Worm (Caenorhabditis elegans): ENCODE results near the gene C23G10.10.

- TF ChIP-seq nhr-28 (tag; optimal IDR thresholded peaks at IDR 0.05) (no peak), ama-1 (optimal IDR thresholded peaks at IDR 0.05) (no peak), nhr-76 (tag; optimal IDR thresholded peaks at IDR 0.05) (no peak)
Observed at ce11 chrIII:6213915-6214314, at the start of gene C23G10.10.

Measured in whole organism, L3 larva.